Worm (Caenorhabditis elegans): ENCODE data around the gene ugt-43.

ce11 chrIV:10503750-10504232, 39.4 kb downstream of the ugt-43 start:
- TF ChIP-seq nhr-76 (tag; optimal IDR thresholded peaks at IDR 0.05) (no peak), ztf-11 (tag; optimal IDR thresholded peaks at IDR 0.05) (peak in 1 of 2 experiments; percentile 34)
